Fruit fly (Drosophila melanogaster): ENCODE measurements around the gene CG32333.
"Not testable (repeated sequence)": the region's sequence is repeated elsewhere in the genome, so short reads cannot be mapped to it uniquely, and the experiment has no call there.

The CG32333 gene

dm6 chr3L:1245810-1246209 is 29.9 kb upstream of the CG32333 start, which contains the start of gene Klp61F:
Gene Klp61F (minus strand): TSS chr3L:1245910.
- not testable (repeated sequence) for TF ChIP-seq CG33017 (tag; optimal IDR thresholded peaks at IDR 0.05); CG5204 (GFP tag; optimal IDR thresholded peaks at IDR 0.05); CG7101 (tag; optimal IDR thresholded peaks at IDR 0.05)

- not testable (repeated sequence) for TF ChIP-seq cnc (optimal IDR thresholded peaks at IDR 0.05); Clk (GFP tag; optimal IDR thresholded peaks at IDR 0.05); Crg-1 (GFP tag; optimal IDR thresholded peaks at IDR 0.05)
Measured at dm6 chr3L:1246823-1247222, 28.9 kb upstream of the CG32333 start, which contains the start of gene CG32318. Gene CG32318 (minus strand): TSS chr3L:1246923.

dm6 chr3L:1247627-1248295 is 28.0 kb upstream of the CG32333 start, which contains the start of the genes Psf1 and Sac1:
Gene Psf1 (minus strand): TSS chr3L:1247677.
Gene Sac1 (plus strand): TSS chr3L:1247817.
- TF ChIP-seq CG5204 (GFP tag; optimal IDR thresholded peaks at IDR 0.05), result peak; percentile 30
- no peak for TF ChIP-seq ovo (GFP tag; optimal IDR thresholded peaks at IDR 0.05)
- TF ChIP-seq Mnt (GFP tag; optimal IDR thresholded peaks at IDR 0.05), result peak; percentile 20
- TF ChIP-seq CG7045 (GFP tag; optimal IDR thresholded peaks at IDR 0.05), result peak; percentile 5
- TF ChIP-seq Crg-1 (GFP tag; optimal IDR thresholded peaks at IDR 0.05), result no peak
- peak; percentile 19 for TF ChIP-seq CG14711 (tag; optimal IDR thresholded peaks at IDR 0.05)
- TF ChIP-seq Hr96 (GFP tag; optimal IDR thresholded peaks at IDR 0.05), result peak; percentile 55
- TF ChIP-seq toe (GFP tag; optimal IDR thresholded peaks at IDR 0.05), result peak; percentile 49
- TF ChIP-seq Clk (GFP tag; optimal IDR thresholded peaks at IDR 0.05), result no peak
- TF ChIP-seq CG1620 (GFP tag; optimal IDR thresholded peaks at IDR 0.05), result peak; percentile 29

- TF ChIP-seq CG12768 (GFP tag; optimal IDR thresholded peaks at IDR 0.05) (no peak), CG7045 (GFP tag; optimal IDR thresholded peaks at IDR 0.05) (no peak), CG7101 (tag; optimal IDR thresholded peaks at IDR 0.05) (no peak)
Measured at dm6 chr3L:1250396-1250795, 25.4 kb upstream of the CG32333 start, which contains the start of gene Bfc. Gene Bfc (plus strand): TSS chr3L:1250696.

- TF ChIP-seq CG1620 (GFP tag; optimal IDR thresholded peaks at IDR 0.05), result no peak
- no peak for TF ChIP-seq CG7045 (GFP tag; optimal IDR thresholded peaks at IDR 0.05)
- no peak for TF ChIP-seq Clk (GFP tag; optimal IDR thresholded peaks at IDR 0.05)
- TF ChIP-seq cic (GFP tag; optimal IDR thresholded peaks at IDR 0.05), result no peak
- no peak for TF ChIP-seq CG7101 (tag; optimal IDR thresholded peaks at IDR 0.05)
- TF ChIP-seq CG14711 (tag; optimal IDR thresholded peaks at IDR 0.05), result no peak
- no peak for TF ChIP-seq Mnt (GFP tag; optimal IDR thresholded peaks at IDR 0.05)
- no peak for TF ChIP-seq bab1 (GFP tag; optimal IDR thresholded peaks at IDR 0.05)
Measured at dm6 chr3L:1251712-1252111, 24.0 kb upstream of the CG32333 start, which contains the start of the genes CG9130 and CG9133. Gene CG9130 (plus strand): TSS chr3L:1252012. Gene CG9133 (plus strand): TSS chr3L:1252012.

dm6 chr3L:1256061-1256780 is 19.5 kb upstream of the CG32333 start, which contains the start of gene tfc:
Gene tfc (plus strand): TSS chr3L:1256449.
- TF ChIP-seq cnc (optimal IDR thresholded peaks at IDR 0.05) (no peak), CG14711 (tag; optimal IDR thresholded peaks at IDR 0.05) (no peak), CG7101 (tag; optimal IDR thresholded peaks at IDR 0.05) (no peak), tj (GFP tag; optimal IDR thresholded peaks at IDR 0.05) (no peak), CG33017 (tag; optimal IDR thresholded peaks at IDR 0.05) (no peak), pad (GFP tag; optimal IDR thresholded peaks at IDR 0.05) (no peak), Clk (GFP tag; optimal IDR thresholded peaks at IDR 0.05) (no peak), CG1620 (GFP tag; optimal IDR thresholded peaks at IDR 0.05) (no peak), kay (GFP tag; ENCODE audit: borderline replicate concordance) (no peak), CG12768 (GFP tag; optimal IDR thresholded peaks at IDR 0.05) (no peak), CG5204 (GFP tag; optimal IDR thresholded peaks at IDR 0.05) (no peak), CG11617 (GFP tag; optimal IDR thresholded peaks at IDR 0.05) (no peak), cic (GFP tag; optimal IDR thresholded peaks at IDR 0.05) (no peak), bab1 (GFP tag; optimal IDR thresholded peaks at IDR 0.05) (no peak), toe (GFP tag; optimal IDR thresholded peaks at IDR 0.05) (no peak), ovo (GFP tag; optimal IDR thresholded peaks at IDR 0.05) (no peak)

dm6 chr3L:1258547-1258946 is 17.2 kb upstream of the CG32333 start:
- TF ChIP-seq CG12768 (GFP tag; optimal IDR thresholded peaks at IDR 0.05) (no peak), Hr96 (GFP tag; optimal IDR thresholded peaks at IDR 0.05) (no peak)

Measured in whole organism, adult.